Fruit fly (Drosophila melanogaster): ENCODE measurements around the gene RunxB.

DNA sequence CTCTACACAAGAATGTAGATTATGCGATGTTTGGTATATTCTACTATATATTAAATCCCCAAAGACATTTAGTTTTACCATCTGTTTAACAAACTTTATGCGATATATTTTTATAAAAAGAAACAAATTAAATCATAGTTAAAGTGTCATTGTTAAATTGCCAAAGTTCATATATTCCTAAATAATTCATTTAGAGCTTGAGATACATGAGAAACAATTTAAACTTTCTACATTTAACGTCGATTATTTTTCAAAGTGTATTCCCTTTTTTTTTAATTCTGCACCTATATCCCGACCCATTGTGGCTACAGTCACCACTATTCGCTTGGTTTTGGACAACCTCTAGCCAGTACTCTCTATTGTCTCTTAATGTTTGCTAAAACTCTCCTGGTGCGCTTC lies 48.3 kb upstream of the RunxB start:
- TF ChIP-seq Crg-1 (GFP tag; optimal IDR thresholded peaks at IDR 0.05) (no peak), CG5204 (GFP tag; optimal IDR thresholded peaks at IDR 0.05) (no peak), bab1 (GFP tag; optimal IDR thresholded peaks at IDR 0.05) (no peak), CG11617 (GFP tag; optimal IDR thresholded peaks at IDR 0.05) (no peak), CG7045 (GFP tag; optimal IDR thresholded peaks at IDR 0.05) (no peak), cnc (optimal IDR thresholded peaks at IDR 0.05) (no peak), CG12768 (GFP tag; optimal IDR thresholded peaks at IDR 0.05) (no peak), Clk (GFP tag; optimal IDR thresholded peaks at IDR 0.05) (no peak)
